Worm (Caenorhabditis elegans) whole organism, L4/young adult: Measurements from ENCODE around the gene taf-3.

Experiments
- W03F9.2 ChIP-seq: fragments of 150-350 bp; optimal IDR thresholded peaks from 2 replicates; lab custom pipeline; 2014; ENCODE audit warnings: missing biosample characterization, missing genetic modification characterization
- him-1 ChIP-seq: sonication (generic microtip); optimal IDR thresholded peaks from 2 replicates; lab custom pipeline; 2016; ENCODE audit warnings: missing genotype, missing genetic modification reagents, missing genetic modification characterization, missing compliant biosample characterization

DNA sequence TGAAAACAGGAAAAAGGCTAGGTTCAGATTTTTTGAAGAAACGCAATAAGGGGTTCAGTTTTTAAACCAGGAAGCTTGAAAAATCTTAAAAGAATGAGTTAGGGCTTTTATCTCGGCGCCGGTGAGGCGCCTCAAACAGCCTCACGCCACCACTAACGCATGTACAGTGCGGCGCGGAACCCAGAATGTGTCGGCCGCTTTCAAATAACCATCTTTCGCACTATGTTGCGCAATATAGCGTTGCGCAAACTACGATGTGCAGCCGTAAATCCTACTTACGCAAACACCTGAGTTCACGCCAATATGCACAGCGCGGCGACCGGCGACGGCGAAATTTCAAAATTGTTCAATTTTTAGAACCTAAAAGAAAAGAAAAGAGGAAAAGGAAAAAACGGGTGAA is 42.6 kb upstream of the taf-3 start:
- TF ChIP-seq W03F9.2 (tag; lab: Kevin White, UChicago) (no peak), him-1 (tag; lab: Kevin White, UChicago) (no peak)
